Fruit fly (Drosophila melanogaster) whole organism, prepupa: ENCODE results near the gene CG43050.

Experiments used
- Blimp-1 ChIP-seq: fragments of 200-800 bp; sonication (Bioruptor generic); optimal IDR thresholded peaks from 3 replicates; lab custom pipeline; 2017; ENCODE audit warnings: missing biosample characterization, missing genetic modification characterization, mild to moderate bottlenecking, moderate library complexity, missing genetic modification reagents
- CG10669 ChIP-seq: fragments of 200-800 bp; sonication (Bioruptor generic); optimal IDR thresholded peaks from 3 replicates; lab custom pipeline; 2018; ENCODE audit warnings: missing biosample characterization, mild to moderate bottlenecking, missing genetic modification characterization, moderate library complexity
- CG11762 ChIP-seq: fragments of 200-800 bp; sonication (Bioruptor generic); optimal IDR thresholded peaks from 3 replicates; lab custom pipeline; 2016; ENCODE audit warnings: missing biosample characterization, missing genetic modification characterization; ENCODE audit not compliant: insufficient read depth
- CG15336 ChIP-seq: fragments of 200-800 bp; sonication (Bioruptor generic); IDR thresholded peaks from 2 replicates; pipeline ENCODE4 v1.3.6; 2022; ENCODE audit warnings: missing biosample characterization, missing genetic modification characterization
- CG1621 ChIP-seq: fragments of 200-800 bp; sonication (Bioruptor generic); optimal IDR thresholded peaks from 3 replicates; lab custom pipeline; 2018; ENCODE audit warnings: missing biosample characterization, mild to moderate bottlenecking, missing genetic modification characterization
- CG3032 ChIP-seq: fragments of 200-800 bp; optimal IDR thresholded peaks from 2 replicates; lab custom pipeline; 2019; ENCODE audit warnings: missing biosample characterization, mild to moderate bottlenecking, missing genetic modification characterization, moderate library complexity
- CG31627 ChIP-seq: fragments of 200-800 bp; sonication (Bioruptor generic); optimal IDR thresholded peaks from 3 replicates; lab custom pipeline; 2016; ENCODE audit warnings: missing biosample characterization, missing genetic modification characterization
- CG32006 ChIP-seq: fragments of 200-800 bp; sonication (Bioruptor generic); optimal IDR thresholded peaks from 3 replicates; lab custom pipeline; 2017; ENCODE audit warnings: missing biosample characterization, mild to moderate bottlenecking, missing genetic modification characterization
- CG34406 ChIP-seq: fragments of 200-800 bp; sonication (Bioruptor generic); optimal IDR thresholded peaks from 3 replicates; lab custom pipeline; 2016; ENCODE audit warnings: missing biosample characterization, missing genetic modification characterization
- CG4318 ChIP-seq: fragments of 200-800 bp; sonication (Bioruptor generic); optimal IDR thresholded peaks from 3 replicates; lab custom pipeline; 2017; ENCODE audit warnings: missing biosample characterization, mild to moderate bottlenecking, missing genetic modification characterization
- CG6163 ChIP-seq: fragments of 200-800 bp; sonication (Bioruptor generic); IDR thresholded peaks from 3 replicates; pipeline ENCODE4 v1.3.6; 2022; ENCODE audit warnings: missing biosample characterization, missing genetic modification characterization
- CG6276 ChIP-seq: fragments of 200-800 bp; sonication (Bioruptor generic); optimal IDR thresholded peaks from 2 replicates; lab custom pipeline; 2017; ENCODE audit warnings: missing biosample characterization, mild to moderate bottlenecking, missing genetic modification characterization
- CG6792 ChIP-seq: fragments of 200-800 bp; sonication (Bioruptor generic); optimal IDR thresholded peaks from 3 replicates; lab custom pipeline; 2016; ENCODE audit warnings: missing biosample characterization, missing genetic modification characterization
- CG6808 ChIP-seq: fragments of 200-800 bp; sonication (Bioruptor generic); optimal IDR thresholded peaks from 3 replicates; lab custom pipeline; 2017; ENCODE audit warnings: missing biosample characterization, missing genetic modification characterization, mild to moderate bottlenecking, moderate library complexity, missing genetic modification reagents
- CG6854 ChIP-seq: fragments of 200-800 bp; sonication (Bioruptor generic); optimal IDR thresholded peaks from 2 replicates; lab custom pipeline; 2017; ENCODE audit warnings: missing biosample characterization, mild to moderate bottlenecking, missing genetic modification characterization
- CG7368 ChIP-seq: fragments of 200-800 bp; sonication (Bioruptor generic); optimal IDR thresholded peaks from 3 replicates; lab custom pipeline; 2016; ENCODE audit warnings: missing biosample characterization, missing genetic modification characterization
- CG8119 ChIP-seq: fragments of 200-800 bp; sonication (Bioruptor generic); IDR thresholded peaks from 3 replicates; pipeline ENCODE4 v1.3.6; 2022; ENCODE audit warnings: missing biosample characterization, missing genetic modification characterization
- CG8319 ChIP-seq: fragments of 200-800 bp; sonication (Bioruptor generic); optimal IDR thresholded peaks from 3 replicates; lab custom pipeline; 2016; ENCODE audit warnings: missing biosample characterization, missing genetic modification characterization
- CG8632 ChIP-seq: fragments of 200-800 bp; sonication (Bioruptor generic); optimal IDR thresholded peaks from 3 replicates; lab custom pipeline; 2016; ENCODE audit warnings: missing biosample characterization, missing genetic modification characterization
- CG9139 ChIP-seq: fragments of 200-800 bp; sonication (Bioruptor generic); optimal IDR thresholded peaks from 3 replicates; lab custom pipeline; 2017; ENCODE audit warnings: missing biosample characterization, mild to moderate bottlenecking, missing genetic modification characterization
- Eip75B ChIP-seq: fragments of 200-800 bp; sonication (Bioruptor generic); optimal IDR thresholded peaks from 3 replicates; lab custom pipeline; 2016; ENCODE audit warnings: missing biosample characterization, missing genetic modification characterization
- Eip78C ChIP-seq: fragments of 200-800 bp; sonication (Bioruptor generic); peaks from one replicate; lab custom pipeline; 2016; ENCODE audit warnings: missing biosample characterization, missing genetic modification characterization
- Eip93F ChIP-seq: fragments of 200-800 bp; sonication (Bioruptor generic); optimal IDR thresholded peaks from 2 replicates; lab custom pipeline; 2016; ENCODE audit warnings: missing biosample characterization, mild to moderate bottlenecking, missing genetic modification characterization
- Ets21C ChIP-seq: fragments of 200-800 bp; sonication (Bioruptor generic); optimal IDR thresholded peaks from 3 replicates; lab custom pipeline; 2016; ENCODE audit warnings: missing biosample characterization, missing genetic modification characterization
- Ets96B ChIP-seq: fragments of 200-800 bp; optimal IDR thresholded peaks from 2 replicates; lab custom pipeline; 2019; ENCODE audit warnings: missing biosample characterization, mild to moderate bottlenecking, missing genetic modification characterization, moderate library complexity
- Hr38 ChIP-seq: sonication (Bioruptor generic); optimal IDR thresholded peaks from 2 replicates; lab custom pipeline; 2016; ENCODE audit warnings: missing biosample characterization, missing genetic modification characterization
- Hr39 ChIP-seq: fragments of 200-800 bp; sonication (Bioruptor generic); optimal IDR thresholded peaks from 2 replicates; lab custom pipeline; 2016; ENCODE audit warnings: missing biosample characterization, missing genetic modification characterization
- Hr4 ChIP-seq: fragments of 200-800 bp; sonication (Bioruptor generic); optimal IDR thresholded peaks from 3 replicates; lab custom pipeline; 2016; ENCODE audit warnings: missing biosample characterization, missing genetic modification characterization
- Lpt ChIP-seq: fragments of 200-800 bp; sonication (Bioruptor generic); optimal IDR thresholded peaks from 3 replicates; lab custom pipeline; 2016; ENCODE audit warnings: missing biosample characterization, missing genetic modification characterization
- OdsH ChIP-seq: fragments of 200-800 bp; sonication (Bioruptor generic); optimal IDR thresholded peaks from 3 replicates; lab custom pipeline; 2016; ENCODE audit warnings: missing biosample characterization, missing genetic modification characterization
- Sox14 ChIP-seq: fragments of 200-800 bp; sonication (Bioruptor generic); optimal IDR thresholded peaks from 3 replicates; lab custom pipeline; 2016; ENCODE audit warnings: missing biosample characterization, missing genetic modification characterization
- Sox15 ChIP-seq: fragments of 200-800 bp; sonication (Bioruptor generic); optimal IDR thresholded peaks from 3 replicates; lab custom pipeline; 2016; ENCODE audit warnings: missing biosample characterization, missing genetic modification characterization
- acj6 ChIP-seq: fragments of 200-800 bp; sonication (Bioruptor generic); optimal IDR thresholded peaks from 3 replicates; lab custom pipeline; 2016; ENCODE audit warnings: missing biosample characterization, missing genetic modification characterization
- cyc ChIP-seq: fragments of 200-800 bp; sonication (Bioruptor generic); optimal IDR thresholded peaks from 3 replicates; lab custom pipeline; 2016; ENCODE audit warnings: missing biosample characterization, missing genetic modification characterization
- dac ChIP-seq: fragments of 200-800 bp; sonication (Bioruptor generic); optimal IDR thresholded peaks from 2 replicates; lab custom pipeline; 2017; ENCODE audit warnings: missing biosample characterization, mild to moderate bottlenecking, missing genetic modification characterization
- dsx ChIP-seq: fragments of 200-800 bp; optimal IDR thresholded peaks from 3 replicates; lab custom pipeline; 2019; ENCODE audit warnings: missing biosample characterization, mild to moderate bottlenecking, missing genetic modification characterization, moderate library complexity; ENCODE audit not compliant: poor library complexity, severe bottlenecking
- eg ChIP-seq: fragments of 200-800 bp; sonication (Bioruptor generic); IDR thresholded peaks from 3 replicates; pipeline ENCODE4 v1.3.6; 2022; ENCODE audit warnings: missing biosample characterization, missing genetic modification characterization
- esn ChIP-seq: fragments of 200-800 bp; sonication (Bioruptor generic); optimal IDR thresholded peaks from 2 replicates; lab custom pipeline; 2016; ENCODE audit warnings: missing biosample characterization, mild to moderate bottlenecking, missing genetic modification characterization, moderate library complexity
- fd59A ChIP-seq: fragments of 200-800 bp; sonication (Bioruptor generic); optimal IDR thresholded peaks from 2 replicates; lab custom pipeline; 2017; ENCODE audit warnings: missing biosample characterization, mild to moderate bottlenecking, missing genetic modification characterization, missing genetic modification reagents
- fkh ChIP-seq: fragments of 200-800 bp; sonication (Bioruptor generic); optimal IDR thresholded peaks from 3 replicates; lab custom pipeline; 2017; ENCODE audit warnings: missing biosample characterization, mild to moderate bottlenecking, missing genetic modification characterization, moderate library complexity
- lz ChIP-seq: fragments of 200-800 bp; sonication (Bioruptor generic); optimal IDR thresholded peaks from 3 replicates; lab custom pipeline; 2016; ENCODE audit warnings: missing biosample characterization, missing genetic modification characterization
- net ChIP-seq: fragments of 200-800 bp; sonication (Bioruptor generic); optimal IDR thresholded peaks from 3 replicates; lab custom pipeline; 2016; ENCODE audit warnings: missing biosample characterization, missing genetic modification characterization
- pdm3 ChIP-seq: fragments of 200-800 bp; sonication (Bioruptor generic); optimal IDR thresholded peaks from 3 replicates; lab custom pipeline; 2016; ENCODE audit warnings: missing biosample characterization, missing genetic modification characterization
- salr ChIP-seq, 2 experiments: fragments of 200-800 bp; sonication (Bioruptor generic); optimal IDR thresholded peaks; 3 replicates each; lab custom pipeline; 2016 to 2018; ENCODE audit warnings: missing biosample characterization in 2 of 2, missing genetic modification characterization in 2 of 2, mild to moderate bottlenecking in 1 of 2
- spab ChIP-seq: fragments of 200-800 bp; sonication (Bioruptor generic); optimal IDR thresholded peaks from 2 replicates; lab custom pipeline; 2017; ENCODE audit warnings: missing biosample characterization, mild to moderate bottlenecking, missing genetic modification characterization, missing genetic modification reagents
- ss ChIP-seq, 2 experiments: fragments of 200-800 bp; sonication (Bioruptor generic); optimal IDR thresholded peaks; 2 replicates in 1 of 2; 3 replicates in 1 of 2; lab custom pipeline; 2017 to 2018; ENCODE audit warnings: mild to moderate bottlenecking in 2 of 2, missing biosample characterization in 2 of 2, missing genetic modification characterization in 2 of 2, moderate library complexity in 1 of 2
- topi ChIP-seq: fragments of 200-800 bp; sonication (Bioruptor generic); optimal IDR thresholded peaks from 3 replicates; lab custom pipeline; 2016; ENCODE audit warnings: missing biosample characterization, missing genetic modification characterization
- vri ChIP-seq: fragments of 200-800 bp; sonication (Bioruptor generic); optimal IDR thresholded peaks from 3 replicates; lab custom pipeline; 2016; ENCODE audit warnings: missing biosample characterization, mild to moderate bottlenecking, missing genetic modification characterization

The CG43050 gene

DNA sequence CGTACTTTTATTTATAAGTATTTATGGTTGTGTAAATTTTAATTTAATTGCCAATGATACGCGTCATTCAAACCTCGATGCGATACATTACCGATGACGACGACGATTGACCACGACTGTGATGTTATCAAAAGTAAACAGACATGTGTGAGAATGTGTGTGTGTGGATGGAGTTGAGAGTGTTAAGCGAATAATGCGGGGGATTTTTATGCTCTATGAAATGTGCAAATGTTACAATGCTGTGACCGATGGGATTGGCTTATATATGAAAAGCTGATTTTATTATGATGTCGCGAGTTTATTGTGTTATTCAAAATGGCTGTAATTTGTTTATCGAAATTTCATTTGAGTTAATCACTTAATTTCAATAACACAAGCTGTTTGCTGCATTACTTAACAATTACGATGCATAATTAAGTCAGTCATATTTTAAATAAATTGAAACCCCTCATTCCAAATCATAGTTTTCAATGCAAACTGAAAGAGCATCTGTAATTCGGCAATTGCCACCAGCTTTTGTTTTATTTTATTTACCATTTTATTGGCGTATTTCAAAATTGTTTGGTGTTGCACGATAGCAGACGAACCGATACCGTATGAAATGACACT is 46.2 kb upstream of the CG43050 start (continued):
- peak; percentile 31 for TF ChIP-seq Ets96B
- TF ChIP-seq Eip93F (GFP tag; lab: Kevin White, UChicago): no peak
- TF ChIP-seq OdsH (GFP tag; lab: Kevin White, UChicago): peak; percentile 53
- peak; percentile 53 for TF ChIP-seq CG31627
- TF ChIP-seq vri (GFP tag; lab: Kevin White, UChicago): no peak
- TF ChIP-seq CG9139: no peak
- peak; percentile 57 for TF ChIP-seq lz
- TF ChIP-seq CG34406 (GFP tag; lab: Kevin White, UChicago): peak; percentile 45
- TF ChIP-seq CG8119: peak; percentile 61; the same call in 2 of the 3 replicates
- peak; percentile 5 for TF ChIP-seq Sox15 (GFP tag; lab: Kevin White, UChicago)
- peak; percentile 40 for TF ChIP-seq topi (GFP tag; lab: Kevin White, UChicago)
- no peak for TF ChIP-seq Lpt
- no peak for TF ChIP-seq Blimp-1 (GFP tag; lab: Kevin White, UChicago)
- TF ChIP-seq pdm3: peak; percentile 49
- TF ChIP-seq dac (GFP tag; lab: Kevin White, UChicago): peak; percentile 13
- no peak for TF ChIP-seq CG6854
- peak; percentile 36 for TF ChIP-seq CG8632
- no peak for TF ChIP-seq Hr38 (GFP tag; lab: Kevin White, UChicago)

DNA sequence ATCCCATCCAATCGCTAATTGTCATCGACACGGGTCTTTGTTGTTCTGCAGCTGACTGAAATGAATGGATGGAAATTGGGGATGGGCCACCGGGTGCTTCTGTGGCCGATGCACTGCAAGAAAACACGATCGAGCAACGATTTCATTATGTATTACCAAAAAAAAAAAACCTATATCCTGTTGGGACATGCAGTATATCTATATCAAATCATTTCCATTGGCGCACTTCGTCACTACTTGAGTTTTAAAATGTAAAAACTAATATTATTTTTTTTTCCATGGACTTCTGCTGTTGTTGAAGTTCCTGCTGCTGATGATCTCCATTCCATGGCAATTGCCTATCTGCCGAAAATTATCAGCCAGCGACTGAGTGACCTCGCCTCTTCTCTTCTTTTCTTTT is 45.3 kb upstream of the CG43050 start:
- TF ChIP-seq CG6854 (no peak), Lpt (no peak), Sox14 (GFP tag; lab: Kevin White, UChicago) (peak; percentile 39), eg (GFP tag; lab: Robert Waterston, UW) (no peak), CG6276 (GFP tag; lab: Kevin White, UChicago) (no peak), fd59A (no peak), net (GFP tag; lab: Kevin White, UChicago) (no peak), Hr38 (GFP tag; lab: Kevin White, UChicago) (no peak), Sox15 (GFP tag; lab: Kevin White, UChicago) (peak; percentile 16), CG15336 (GFP tag; lab: Robert Waterston, UW) (peak; percentile 42; the same call in 1 of the 2 replicates), CG6792 (GFP tag; lab: Kevin White, UChicago) (peak; percentile 14), Blimp-1 (GFP tag; lab: Kevin White, UChicago) (no peak), cyc (peak; percentile 41), CG32006 (peak; percentile 22), Hr4 (GFP tag; lab: Kevin White, UChicago) (peak; percentile 22), dsx (GFP tag; lab: Kevin White, UChicago) (no peak), Eip78C (GFP tag; lab: Kevin White, UChicago) (peak; percentile 66), CG6163 (GFP tag; lab: Robert Waterston, UW) (peak; percentile 76), esn (GFP tag; lab: Kevin White, UChicago) (peak; percentile 63), CG10669 (GFP tag; lab: Kevin White, UChicago) (no peak), CG9139 (no peak), CG8119 (no peak), CG6808 (no peak), Eip75B (peak; percentile 13), Hr39 (GFP tag; lab: Kevin White, UChicago) (peak; percentile 57), pdm3 (peak; percentile 41), Ets21C (GFP tag; lab: Kevin White, UChicago) (peak; percentile 23), CG1621 (tag; lab: Kevin White, UChicago) (no peak), CG8319 (GFP tag; lab: Kevin White, UChicago) (no peak), fkh (GFP tag; lab: Kevin White, UChicago) (no peak), ss (GFP tag; optimal IDR thresholded peaks at IDR 0.05; lab: Kevin White, UChicago) (no peak), CG11762 (GFP tag; lab: Kevin White, UChicago) (no peak), CG7368 (no peak), Eip93F (GFP tag; lab: Kevin White, UChicago) (no peak), CG3032 (tag; lab: Kevin White, UChicago) (no peak), Ets96B (no peak), CG34406 (GFP tag; lab: Kevin White, UChicago) (peak; percentile 19), CG31627 (peak; percentile 56), salr (GFP tag; optimal IDR thresholded peaks at IDR 0.05; lab: Kevin White, UChicago) (no peak), acj6 (GFP tag; lab: Kevin White, UChicago) (peak; percentile 58), spab (no peak), CG4318 (GFP tag; lab: Kevin White, UChicago) (no peak)
